Fruit fly (Drosophila melanogaster): ENCODE measurements around the gene CG43051.

The CG43051 gene

dm6 chr2L:12548355-12548754 lies 40.6 kb downstream of the CG43051 start:
- TF ChIP-seq dl (GFP tag; optimal IDR thresholded peaks at IDR 0.05; ENCODE audit: insufficient read depth in 1 of 2, partially characterized antibody in 2 of 2): no peak
- no peak for TF ChIP-seq lola (GFP tag; optimal IDR thresholded peaks at IDR 0.05)
- no peak for TF ChIP-seq tai (GFP tag; optimal IDR thresholded peaks at IDR 0.05)
- TF ChIP-seq psq (GFP tag; optimal IDR thresholded peaks at IDR 0.05): no peak
- TF ChIP-seq rgr (GFP tag; optimal IDR thresholded peaks at IDR 0.05): no peak
- TF ChIP-seq GATAd (GFP tag; optimal IDR thresholded peaks at IDR 0.05): no peak
- TF ChIP-seq HLH106 (tag; optimal IDR thresholded peaks at IDR 0.05): no peak
- TF ChIP-seq CG32264 (GFP tag; optimal IDR thresholded peaks at IDR 0.05): no peak
- no peak for TF ChIP-seq OdsH (GFP tag; optimal IDR thresholded peaks at IDR 0.05)
- no peak for TF ChIP-seq usp (GFP tag; optimal IDR thresholded peaks at IDR 0.05)
- no peak for TF ChIP-seq Hnf4 (GFP tag; optimal IDR thresholded peaks at IDR 0.05)
- TF ChIP-seq h (GFP tag; optimal IDR thresholded peaks at IDR 0.05): no peak
- TF ChIP-seq Myc (optimal IDR thresholded peaks at IDR 0.05): no peak
- TF ChIP-seq Hr83 (GFP tag; optimal IDR thresholded peaks at IDR 0.05; ENCODE audit: poor library complexity, severe bottlenecking): no peak

DNA sequence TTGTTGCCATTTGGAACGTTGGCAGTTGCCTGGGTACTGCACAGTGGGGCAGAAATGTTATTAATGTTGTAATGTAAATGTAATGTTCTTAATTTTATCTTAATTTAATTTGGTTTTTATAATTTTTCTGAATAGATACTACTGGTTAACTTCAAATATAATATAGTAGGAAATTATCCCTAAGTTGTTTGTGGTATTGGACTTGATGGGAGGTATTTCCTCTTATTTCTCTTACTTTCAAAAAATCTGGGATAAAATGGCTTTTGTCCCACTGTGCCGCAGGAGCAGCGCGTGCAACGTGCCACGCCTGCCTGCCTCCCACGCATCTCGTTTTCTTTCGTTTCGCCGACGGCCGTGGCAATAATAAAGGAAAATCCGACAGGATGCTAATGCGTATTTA lies 41.2 kb downstream of the CG43051 start:
- TF ChIP-seq psq (GFP tag; optimal IDR thresholded peaks at IDR 0.05) (no peak), CG32264 (GFP tag; optimal IDR thresholded peaks at IDR 0.05) (no peak), HLH106 (tag; optimal IDR thresholded peaks at IDR 0.05) (no peak), Jra (GFP tag; optimal IDR thresholded peaks at IDR 0.05) (no peak), sv (GFP tag; optimal IDR thresholded peaks at IDR 0.05) (no peak), Sp1 (GFP tag; optimal IDR thresholded peaks at IDR 0.05) (no peak)

Data from whole organism, wandering third instar larva.